Fruit fly (Drosophila melanogaster): ENCODE results near the gene AdamTS-B.

Gene AdamTS-B

dm6 chrX:5715455-5716227, 17.3 kb downstream of the AdamTS-B start (continued):
- TF ChIP-seq chif (GFP tag; optimal IDR thresholded peaks at IDR 0.05) (no peak), CG2678 (tag; optimal IDR thresholded peaks at IDR 0.05) (peak; percentile 19), CG9609 (GFP tag; optimal IDR thresholded peaks at IDR 0.05) (no peak), slbo (GFP tag; IDR thresholded peaks at IDR 0.05) (peak; percentile 26; the same call in 1 of the 2 replicates), cato (GFP tag; optimal IDR thresholded peaks at IDR 0.05; ENCODE audit: borderline replicate concordance) (no peak), CG12769 (tag; optimal IDR thresholded peaks at IDR 0.05) (peak; percentile 14), CG11504 (tag; optimal IDR thresholded peaks at IDR 0.05) (peak; percentile 19), CG6813 (GFP tag; optimal IDR thresholded peaks at IDR 0.05) (no peak)

dm6 chrX:5717741-5718475, 19.6 kb downstream of the AdamTS-B start, which contains the start of gene CG33080:
TSS of gene CG33080 (minus strand) at chrX:5717778.
- peak; percentile 47; the same call in 1 of the 2 replicates for TF ChIP-seq crol (GFP tag; IDR thresholded peaks at IDR 0.05)
- TF ChIP-seq peb (GFP tag; IDR thresholded peaks at IDR 0.05): no peak
- TF ChIP-seq odd (GFP tag; optimal IDR thresholded peaks at IDR 0.05): no peak
- peak; percentile 28 for TF ChIP-seq Meics (GFP tag; optimal IDR thresholded peaks at IDR 0.05)
- 0 out of 2 replicates have a peak, but pooled peaks have one; percentile 20 for TF ChIP-seq CG9932 (GFP tag; IDR thresholded peaks at IDR 0.05)
- TF ChIP-seq shn (GFP tag; optimal IDR thresholded peaks at IDR 0.05): no peak
- TF ChIP-seq ftz-f1 (GFP tag; optimal IDR thresholded peaks at IDR 0.05): no peak
- no peak for TF ChIP-seq CG16815 (GFP tag; optimal IDR thresholded peaks at IDR 0.05)
- TF ChIP-seq zen (tag; optimal IDR thresholded peaks at IDR 0.05): no peak
- peak; percentile 34 for TF ChIP-seq dmrt99B (tag; optimal IDR thresholded peaks at IDR 0.05)
- TF ChIP-seq sd (tag; optimal IDR thresholded peaks at IDR 0.05): no peak
- 0 out of 2 replicates have a peak, but pooled peaks have one; percentile 24 for TF ChIP-seq ranshi (GFP tag; IDR thresholded peaks at IDR 0.05)
- TF ChIP-seq B-H2 (GFP tag; optimal IDR thresholded peaks at IDR 0.05): no peak
- TF ChIP-seq Fer2 (tag; optimal IDR thresholded peaks at IDR 0.05): no peak
- peak; percentile 29; the same call in 1 of the 3 replicates for TF ChIP-seq tgo (GFP tag; IDR thresholded peaks at IDR 0.05)
- TF ChIP-seq phol (tag; optimal IDR thresholded peaks at IDR 0.05): no peak
- TF ChIP-seq CG4820 (GFP tag; optimal IDR thresholded peaks at IDR 0.05): no peak
- peak; percentile 75 for TF ChIP-seq Vsx1 (GFP tag; optimal IDR thresholded peaks at IDR 0.05)
- no peak for TF ChIP-seq MESR4 (GFP tag; optimal IDR thresholded peaks at IDR 0.05)
- 0 out of 2 replicates have a peak, but pooled peaks have one; percentile 7 for TF ChIP-seq danr (GFP tag; IDR thresholded peaks at IDR 0.05)
- TF ChIP-seq cg (GFP tag; optimal IDR thresholded peaks at IDR 0.05): no peak
- TF ChIP-seq da (GFP tag; optimal IDR thresholded peaks at IDR 0.05): no peak
- no peak for TF ChIP-seq Usf (GFP tag; optimal IDR thresholded peaks at IDR 0.05)
- no peak for TF ChIP-seq CG15479 (GFP tag; optimal IDR thresholded peaks at IDR 0.05)
- peak; percentile 71 for TF ChIP-seq Med (GFP tag)
- 0 out of 2 replicates have a peak, but pooled peaks have one; percentile 13 for TF ChIP-seq Atf6 (GFP tag; IDR thresholded peaks at IDR 0.05)
- no peak for TF ChIP-seq pan (optimal IDR thresholded peaks at IDR 0.05)
- peak in 1 of 2 experiments; percentile 10 for TF ChIP-seq pan (GFP tag; optimal IDR thresholded peaks at IDR 0.05 in 1 of 2, IDR thresholded peaks at IDR 0.05 in 1 of 2)
- TF ChIP-seq gem (tag; optimal IDR thresholded peaks at IDR 0.05): peak; percentile 25
- no peak for TF ChIP-seq MTF-1 (GFP tag; optimal IDR thresholded peaks at IDR 0.05; ENCODE audit: borderline replicate concordance)
- no peak for TF ChIP-seq CG18011 (GFP tag; optimal IDR thresholded peaks at IDR 0.05)
- TF ChIP-seq PHDP (tag; optimal IDR thresholded peaks at IDR 0.05): no peak
- TF ChIP-seq CG10654 (GFP tag; optimal IDR thresholded peaks at IDR 0.05): no peak
- peak; percentile 3 for TF ChIP-seq CG11504 (tag; optimal IDR thresholded peaks at IDR 0.05)
- TF ChIP-seq Dfd (GFP tag; optimal IDR thresholded peaks at IDR 0.05): no peak
- TF ChIP-seq pho (GFP tag; optimal IDR thresholded peaks at IDR 0.05): no peak
- peak; percentile 40; the same call in 1 of the 2 replicates for TF ChIP-seq slbo (GFP tag; IDR thresholded peaks at IDR 0.05)
- TF ChIP-seq CG32532 (GFP tag; IDR thresholded peaks at IDR 0.05): peak; percentile 51
- TF ChIP-seq CG17829 (tag; optimal IDR thresholded peaks at IDR 0.05): no peak
